Worm (Caenorhabditis elegans): ENCODE measurements around the gene spot-1.
A peak's percentile ranks its signal among the peaks of the same experiment; 100 is the strongest.

Gene spot-1

ce11 chrIII:7300169-7300568 lies 23.1 kb upstream of the spot-1 start:
- TF ChIP-seq ama-1 (optimal IDR thresholded peaks at IDR 0.05): no peak
- TF ChIP-seq ama-1 (GFP tag; optimal IDR thresholded peaks at IDR 0.05): no peak
- peak; percentile 18 for TF ChIP-seq ztf-26 (tag; optimal IDR thresholded peaks at IDR 0.05)
- TF ChIP-seq T07F8.4 (tag; optimal IDR thresholded peaks at IDR 0.05): no peak
- TF ChIP-seq F22D6.2 (tag; optimal IDR thresholded peaks at IDR 0.05): no peak
- TF ChIP-seq hlh-26 (GFP tag; conservative IDR thresholded peaks at IDR 0.05): no peak
- no peak for TF ChIP-seq attf-6 (GFP tag; IDR thresholded peaks at IDR 0.05)
- peak; percentile 7 for TF ChIP-seq lin-40 (tag; optimal IDR thresholded peaks at IDR 0.05)
- TF ChIP-seq C06A6.2 (GFP tag; conservative IDR thresholded peaks at IDR 0.05): no peak

DNA sequence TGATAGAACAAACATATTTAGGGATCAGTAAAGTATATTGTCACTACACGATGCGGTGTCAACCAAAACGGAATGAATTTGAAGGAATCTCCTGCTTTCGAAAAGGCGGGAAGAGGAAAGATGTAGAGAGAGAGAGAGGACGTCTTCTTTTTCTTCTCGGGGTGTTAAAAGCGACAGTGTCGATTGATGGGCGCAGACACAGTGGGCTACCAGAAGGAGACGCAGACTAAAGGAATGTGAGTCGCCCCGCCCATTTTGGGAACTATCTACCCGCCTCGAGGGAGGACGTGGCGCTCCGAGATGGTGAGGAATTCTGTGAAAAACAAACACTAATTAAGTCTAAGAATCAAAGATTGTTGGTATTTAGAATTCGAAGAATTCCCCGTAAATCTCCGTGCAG lies 22.4 kb upstream of the spot-1 start, which contains the start of the genes B0361.14 and B0361.9:
TSS of gene B0361.14 (minus strand) at position 66 of the 400 bp plus-strand sequence.
TSS of gene B0361.9 (minus strand) at position 166 of the 400 bp plus-strand sequence.
- no peak for TF ChIP-seq hmg-1.2 (GFP tag; IDR thresholded peaks at IDR 0.05)
- TF ChIP-seq K12H6.12 (tag; optimal IDR thresholded peaks at IDR 0.05): no peak

- TF ChIP-seq snpc-3.4 (tag; optimal IDR thresholded peaks at IDR 0.05) (no peak), ceh-58 (GFP tag; IDR thresholded peaks at IDR 0.05) (no peak), ceh-40 (GFP tag; IDR thresholded peaks at IDR 0.05) (no peak), C17E4.6 (GFP tag; IDR thresholded peaks at IDR 0.05) (no peak), ZK185.1 (tag; optimal IDR thresholded peaks at IDR 0.05; ENCODE audit: poor library complexity, severe bottlenecking) (no peak)
These were observed 21.0 kb upstream of the spot-1 start for ce11 chrIII:7298045-7298444.

ce11 chrIII:7297045-7297680 lies 20.1 kb upstream of the spot-1 start:
- TF ChIP-seq lin-40 (tag; optimal IDR thresholded peaks at IDR 0.05) (peak; percentile 31), atf-7 (tag; optimal IDR thresholded peaks at IDR 0.05) (peak; percentile 31), madf-6 (GFP tag; IDR thresholded peaks at IDR 0.05) (no peak), B0035.1 (tag; optimal IDR thresholded peaks at IDR 0.05) (no peak), mcd-1 (GFP tag; IDR thresholded peaks at IDR 0.05) (no peak), snpc-3.4 (tag; optimal IDR thresholded peaks at IDR 0.05) (no peak)

DNA sequence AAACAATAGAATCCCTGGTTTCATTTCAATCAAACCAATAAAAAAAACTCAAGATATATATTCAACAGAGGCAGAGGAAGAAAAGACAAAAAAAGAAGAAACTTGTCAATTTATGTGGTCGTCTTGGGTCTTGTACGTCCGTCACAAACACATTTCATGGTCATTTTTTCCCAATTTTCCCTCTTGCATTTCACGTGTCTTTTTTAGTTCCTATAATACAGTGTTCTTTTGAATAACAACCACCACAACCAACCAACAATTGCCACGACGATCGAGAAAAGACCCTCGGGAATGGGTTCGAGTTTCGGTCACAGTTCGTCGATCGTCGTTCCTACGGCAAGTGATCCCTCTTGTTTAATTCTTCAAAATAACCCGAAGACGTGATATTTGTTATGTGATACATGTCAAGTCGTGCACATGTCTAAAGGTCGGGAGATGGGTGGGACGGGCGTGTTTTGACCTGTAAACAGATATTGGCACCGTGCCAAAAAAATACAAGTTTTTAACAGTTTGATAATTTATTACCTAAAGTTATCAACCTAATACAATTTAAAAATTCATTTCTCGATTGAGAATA lies 19.1 kb upstream of the spot-1 start:
- no peak for TF ChIP-seq F52B5.7 (tag; optimal IDR thresholded peaks at IDR 0.05)
- TF ChIP-seq F37B4.10 (GFP tag; IDR thresholded peaks at IDR 0.05): no peak
- TF ChIP-seq ceh-58 (GFP tag; IDR thresholded peaks at IDR 0.05): no peak
- no peak for TF ChIP-seq efl-1 (GFP tag; optimal IDR thresholded peaks at IDR 0.05)
- TF ChIP-seq nfyb-1 (GFP tag; IDR thresholded peaks at IDR 0.05): 0 out of 2 replicates have a peak, but pooled peaks have one; percentile 31
- TF ChIP-seq F57A8.1 (GFP tag; optimal IDR thresholded peaks at IDR 0.05): no peak
- TF ChIP-seq bed-2 (GFP tag; IDR thresholded peaks at IDR 0.05): no peak
- TF ChIP-seq ceh-27 (GFP tag; optimal IDR thresholded peaks at IDR 0.05): peak; percentile 12
- no peak for TF ChIP-seq snpc-1.3 (tag; optimal IDR thresholded peaks at IDR 0.05; ENCODE audit: insufficient read depth)
- no peak for TF ChIP-seq hmg-1.2 (GFP tag; IDR thresholded peaks at IDR 0.05)

DNA sequence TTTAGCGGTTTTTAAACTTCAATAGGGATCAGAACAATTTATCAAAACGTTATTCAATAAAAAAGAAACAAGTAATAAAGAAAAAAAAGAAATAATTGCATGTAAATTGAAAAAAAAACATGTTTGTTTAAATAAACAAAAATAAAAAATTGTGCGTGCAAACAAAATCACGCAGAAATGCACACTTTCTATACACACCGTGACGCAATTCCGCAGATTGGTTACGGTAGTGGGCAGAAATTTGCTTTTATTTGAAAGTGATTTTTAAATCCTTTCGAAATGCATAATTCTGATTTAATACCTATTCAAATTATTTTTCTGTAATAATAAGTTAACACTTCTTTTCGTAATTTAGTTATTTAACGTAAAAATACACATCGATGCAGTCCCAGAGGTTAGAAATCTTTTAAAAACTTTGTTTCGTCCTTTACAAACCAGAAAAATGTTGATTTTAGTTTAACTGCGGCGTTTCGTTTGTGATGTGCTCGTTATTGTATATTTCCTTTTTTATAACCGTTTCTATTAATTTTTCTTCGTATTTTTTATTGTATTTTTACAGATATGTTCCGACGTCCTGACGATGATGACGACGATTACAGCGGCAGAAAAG lies 16.1 kb upstream of the spot-1 start, which contains the start of gene cwf-19L2:
TSS of gene cwf-19L2 (plus strand) at position 560 of the 610 bp plus-strand sequence.
- TF ChIP-seq efl-1 (GFP tag; optimal IDR thresholded peaks at IDR 0.05) (peak; percentile 16), F23B12.7 (tag; optimal IDR thresholded peaks at IDR 0.05; ENCODE audit: insufficient read depth) (no peak), zfh-2 (GFP tag; conservative IDR thresholded peaks at IDR 0.05) (no peak), ceh-91 (GFP tag; IDR thresholded peaks at IDR 0.05) (no peak), repo-1 (tag; optimal IDR thresholded peaks at IDR 0.05) (no peak), madf-3 (GFP tag; IDR thresholded peaks at IDR 0.05) (no peak), lsl-1 (GFP tag; optimal IDR thresholded peaks at IDR 0.05) (peak; percentile 69), snpc-3.4 (tag; optimal IDR thresholded peaks at IDR 0.05) (no peak), D2030.7 (GFP tag; IDR thresholded peaks at IDR 0.05) (peak; percentile 44; the same call in 1 of the 2 replicates), madf-6 (GFP tag; IDR thresholded peaks at IDR 0.05) (peak; percentile 10; the same call in 1 of the 2 replicates), ets-4 (GFP tag; optimal IDR thresholded peaks at IDR 0.05) (no peak), unc-130 (GFP tag; optimal IDR thresholded peaks at IDR 0.05) (no peak), attf-3 (GFP tag; conservative IDR thresholded peaks at IDR 0.05) (no peak)
